Worm (Caenorhabditis elegans) whole organism, mixed stage, embryonic: ENCODE results near the gene mboa-6.

Experiments used
- elt-1 ChIP-seq: sonication (generic microtip); optimal IDR thresholded peaks from 2 replicates; lab custom pipeline; 2017; ENCODE audit warnings: missing genetic modification characterization, mild to moderate bottlenecking, missing compliant biosample characterization, antibody characterized with exemption, moderate library complexity, borderline replicate concordance; ENCODE audit not compliant: insufficient read depth
- mep-1 ChIP-seq: fragments of 150-350 bp; optimal IDR thresholded peaks from 2 replicates; lab custom pipeline; 2017; ENCODE audit warnings: missing biosample characterization, missing genetic modification reagents, missing genetic modification characterization, inconsistent platforms
- mls-2 ChIP-seq: sonication (generic microtip); optimal IDR thresholded peaks from 2 replicates; lab custom pipeline; 2016; ENCODE audit warnings: mild to moderate bottlenecking, missing genetic modification characterization, moderate library complexity, missing compliant biosample characterization
- nhr-237 ChIP-seq: fragments of 150-350 bp; optimal IDR thresholded peaks from 2 replicates; lab custom pipeline; 2014; ENCODE audit warnings: missing biosample characterization, missing genetic modification characterization
- snpc-4 ChIP-seq: fragments of 150-350 bp; optimal IDR thresholded peaks from 2 replicates; lab custom pipeline; 2014; ENCODE audit warnings: missing biosample characterization, missing genetic modification characterization

DNA sequence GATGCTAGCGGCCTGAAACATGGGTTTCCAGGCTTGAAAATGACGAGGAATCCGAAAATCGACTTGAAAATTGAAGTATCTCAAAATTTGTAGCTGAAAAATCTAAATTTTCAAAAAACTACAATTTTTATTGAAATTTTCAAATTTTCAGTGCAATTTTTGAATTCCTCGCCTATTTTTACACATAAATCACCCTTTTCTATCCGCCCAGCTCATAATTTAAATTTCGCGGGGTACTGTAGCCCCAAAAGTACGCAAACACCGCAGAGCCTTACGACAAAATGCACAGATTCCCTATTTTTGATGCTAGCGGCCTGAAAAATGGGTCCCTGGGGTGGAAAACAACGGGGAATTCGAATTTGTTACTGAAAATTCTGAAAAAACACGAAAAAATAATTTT lies 30.2 kb downstream of the mboa-6 start:
- TF ChIP-seq mep-1 (no peak), snpc-4 (no peak), nhr-237 (tag; lab: Kevin White, UChicago) (no peak), elt-1 (tag; lab: Kevin White, UChicago) (no peak), mls-2 (tag; lab: Kevin White, UChicago) (no peak)
